Worm (Caenorhabditis elegans) whole organism, late embryonic: ENCODE data around the gene C03C10.7.

Source experiments
- C08G9.2 ChIP-seq: sonication (generic microtip); optimal IDR thresholded peaks from 2 replicates; lab custom pipeline; 2016; ENCODE audit warnings: mild to moderate bottlenecking, missing genetic modification characterization, moderate library complexity, missing compliant biosample characterization
- T23F11.4 ChIP-seq: fragments of 200-800 bp; sonication (Bioruptor generic); optimal IDR thresholded peaks from 2 replicates; lab custom pipeline; 2018; ENCODE audit warnings: mild to moderate bottlenecking, missing genetic modification characterization, missing compliant biosample characterization
- ama-1 ChIP-seq: fragments of 150-350 bp; optimal IDR thresholded peaks from 2 replicates; lab custom pipeline; 2014
- ceh-14 ChIP-seq: sonication (generic microtip); optimal IDR thresholded peaks from 2 replicates; lab custom pipeline; 2016; ENCODE audit warnings: missing genotype, missing genetic modification characterization, missing compliant biosample characterization
- ceh-18 ChIP-seq: sonication (generic microtip); optimal IDR thresholded peaks from 2 replicates; lab custom pipeline; 2016; ENCODE audit warnings: missing genetic modification characterization, missing compliant biosample characterization
- ceh-19 ChIP-seq: fragments of 200-800 bp; sonication (Bioruptor generic); optimal IDR thresholded peaks from 2 replicates; lab custom pipeline; 2018; ENCODE audit warnings: mild to moderate bottlenecking, missing genetic modification characterization, missing compliant biosample characterization
- ceh-2 ChIP-seq: sonication (generic microtip); optimal IDR thresholded peaks from 2 replicates; lab custom pipeline; 2016; ENCODE audit warnings: missing genotype, missing genetic modification characterization, missing compliant biosample characterization
- ceh-22 ChIP-seq: sonication (generic microtip); optimal IDR thresholded peaks from 2 replicates; lab custom pipeline; 2017; ENCODE audit warnings: missing biosample characterization, missing genetic modification characterization
- ceh-31 ChIP-seq: sonication (generic microtip); optimal IDR thresholded peaks from 2 replicates; lab custom pipeline; 2016; ENCODE audit warnings: missing genetic modification characterization, missing compliant biosample characterization
- ceh-48 ChIP-seq: sonication (generic microtip); optimal IDR thresholded peaks from 2 replicates; lab custom pipeline; 2016; ENCODE audit warnings: missing genetic modification characterization, inconsistent platforms, missing compliant biosample characterization
- ceh-6 ChIP-seq: fragments of 200-800 bp; sonication (Bioruptor generic); optimal IDR thresholded peaks from 2 replicates; lab custom pipeline; 2018; ENCODE audit warnings: mild to moderate bottlenecking, missing genetic modification characterization, missing compliant biosample characterization
- che-1 ChIP-seq: sonication (generic microtip); optimal IDR thresholded peaks from 2 replicates; lab custom pipeline; 2016; ENCODE audit warnings: mild to moderate bottlenecking, missing genetic modification characterization, missing compliant biosample characterization
- dmd-4 ChIP-seq: sonication (generic microtip); optimal IDR thresholded peaks from 2 replicates; lab custom pipeline; 2016; ENCODE audit warnings: borderline replicate concordance, missing genetic modification characterization, missing compliant biosample characterization
- elt-4 ChIP-seq: sonication (generic microtip); optimal IDR thresholded peaks from 2 replicates; lab custom pipeline; 2016; ENCODE audit warnings: missing genetic modification characterization, missing compliant biosample characterization
- ets-4 ChIP-seq: sonication (generic microtip); optimal IDR thresholded peaks from 2 replicates; lab custom pipeline; 2016; ENCODE audit warnings: missing genetic modification characterization, missing compliant biosample characterization
- eyg-1 ChIP-seq: sonication (generic microtip); optimal IDR thresholded peaks from 2 replicates; lab custom pipeline; 2016; ENCODE audit warnings: missing genotype, missing genetic modification characterization, missing compliant biosample characterization
- fax-1 ChIP-seq: sonication (generic microtip); optimal IDR thresholded peaks from 2 replicates; lab custom pipeline; 2016; ENCODE audit warnings: missing genotype, missing genetic modification characterization, missing compliant biosample characterization
- fkh-10 ChIP-seq: fragments of 150-350 bp; optimal IDR thresholded peaks from 2 replicates; lab custom pipeline; 2014; ENCODE audit warnings: missing biosample characterization, missing genetic modification reagents, missing genetic modification characterization
- fkh-6 ChIP-seq: sonication (generic microtip); optimal IDR thresholded peaks from 2 replicates; lab custom pipeline; 2016; ENCODE audit warnings: missing genetic modification characterization, missing compliant biosample characterization
- gmeb-2 ChIP-seq: sonication (generic microtip); optimal IDR thresholded peaks from 2 replicates; lab custom pipeline; 2016; ENCODE audit warnings: missing genetic modification characterization, inconsistent platforms, missing compliant biosample characterization
- hlh-30 ChIP-seq: sonication (generic microtip); optimal IDR thresholded peaks from 2 replicates; lab custom pipeline; 2017; ENCODE audit warnings: antibody characterized with exemption, missing genetic modification characterization, missing compliant biosample characterization; ENCODE audit not compliant: insufficient read depth
- hlh-8 ChIP-seq: sonication (generic microtip); optimal IDR thresholded peaks from 2 replicates; lab custom pipeline; 2016; ENCODE audit warnings: missing genotype, missing genetic modification characterization, missing compliant biosample characterization
- lin-11 ChIP-seq: fragments of 200-800 bp; sonication (Bioruptor generic); optimal IDR thresholded peaks from 2 replicates; lab custom pipeline; 2018; ENCODE audit warnings: mild to moderate bottlenecking, missing genetic modification characterization, missing compliant biosample characterization
- madf-2 ChIP-seq: sonication (generic microtip); optimal IDR thresholded peaks from 2 replicates; lab custom pipeline; 2017; ENCODE audit warnings: missing genetic modification characterization, missing compliant biosample characterization
- mec-3 ChIP-seq: sonication (generic microtip); optimal IDR thresholded peaks from 2 replicates; lab custom pipeline; 2016; ENCODE audit warnings: borderline replicate concordance, missing genetic modification characterization, missing compliant biosample characterization
- nfya-1 ChIP-seq: sonication (generic microtip); optimal IDR thresholded peaks from 2 replicates; lab custom pipeline; 2017; ENCODE audit warnings: missing genetic modification characterization, mild to moderate bottlenecking, missing compliant biosample characterization, antibody characterized with exemption, moderate library complexity
- nhr-232 ChIP-seq: sonication (generic microtip); optimal IDR thresholded peaks from 2 replicates; lab custom pipeline; 2016; ENCODE audit warnings: missing genetic modification characterization, missing compliant biosample characterization
- odd-2 ChIP-seq: sonication (generic microtip); optimal IDR thresholded peaks from 2 replicates; lab custom pipeline; 2017; ENCODE audit warnings: antibody characterized with exemption, mild to moderate bottlenecking, missing genetic modification characterization, missing compliant biosample characterization
- pat-9 ChIP-seq: fragments of 200-800 bp; sonication (Bioruptor generic); optimal IDR thresholded peaks from 2 replicates; lab custom pipeline; 2018; ENCODE audit warnings: mild to moderate bottlenecking, missing genetic modification characterization, moderate library complexity, missing compliant biosample characterization
- pax-1 ChIP-seq: fragments of 150-350 bp; optimal IDR thresholded peaks from 2 replicates; lab custom pipeline; 2014; ENCODE audit warnings: missing biosample characterization, missing genetic modification characterization
- pha-2 ChIP-seq: sonication (generic microtip); optimal IDR thresholded peaks from 2 replicates; lab custom pipeline; 2017; ENCODE audit warnings: mild to moderate bottlenecking, missing genetic modification characterization, missing compliant biosample characterization
- pqm-1 ChIP-seq: sonication (generic microtip); optimal IDR thresholded peaks from 2 replicates; lab custom pipeline; 2016; ENCODE audit warnings: missing genetic modification characterization, missing compliant biosample characterization
- pros-1 ChIP-seq: fragments of 150-350 bp; optimal IDR thresholded peaks from 2 replicates; lab custom pipeline; 2014; ENCODE audit warnings: missing biosample characterization, missing genetic modification reagents, missing genetic modification characterization
- ref-2 ChIP-seq: sonication (generic microtip); optimal IDR thresholded peaks from 2 replicates; lab custom pipeline; 2016; ENCODE audit warnings: missing genetic modification characterization, missing compliant biosample characterization
- sdc-2 ChIP-seq: sonication (generic microtip); optimal IDR thresholded peaks from 2 replicates; lab custom pipeline; 2016; ENCODE audit warnings: missing genotype, missing genetic modification characterization, missing compliant biosample characterization
- sox-4 ChIP-seq: sonication (generic microtip); optimal IDR thresholded peaks from 2 replicates; lab custom pipeline; 2017; ENCODE audit warnings: mild to moderate bottlenecking, missing genetic modification characterization, inconsistent platforms, missing compliant biosample characterization
- unc-3 ChIP-seq, 2 experiments: fragments of 200-800 bp in 1 of 2; sonication (Bioruptor generic) in 1 of 2; sonication (generic microtip) in 1 of 2; conservative IDR thresholded peaks in 1 of 2; optimal IDR thresholded peaks in 1 of 2; 2 replicates each; pipeline versions ENCODE4 v1.3.6 to Lab custom; 2016 to 2022; ENCODE audit warnings: missing compliant biosample characterization in 2 of 2, missing genetic modification characterization in 2 of 2, missing genetic modification reagents in 1 of 2
- unc-42 ChIP-seq: sonication (generic microtip); optimal IDR thresholded peaks from 2 replicates; lab custom pipeline; 2016; ENCODE audit warnings: missing genotype, missing genetic modification characterization, missing compliant biosample characterization
- unc-55 ChIP-seq: sonication (generic microtip); optimal IDR thresholded peaks from 2 replicates; lab custom pipeline; 2017; ENCODE audit warnings: missing biosample characterization, missing genetic modification reagents, missing genetic modification characterization
- unc-86 ChIP-seq: sonication (generic microtip); optimal IDR thresholded peaks from 2 replicates; lab custom pipeline; 2016; ENCODE audit warnings: missing genetic modification characterization, missing compliant biosample characterization

Gene C03C10.7

DNA sequence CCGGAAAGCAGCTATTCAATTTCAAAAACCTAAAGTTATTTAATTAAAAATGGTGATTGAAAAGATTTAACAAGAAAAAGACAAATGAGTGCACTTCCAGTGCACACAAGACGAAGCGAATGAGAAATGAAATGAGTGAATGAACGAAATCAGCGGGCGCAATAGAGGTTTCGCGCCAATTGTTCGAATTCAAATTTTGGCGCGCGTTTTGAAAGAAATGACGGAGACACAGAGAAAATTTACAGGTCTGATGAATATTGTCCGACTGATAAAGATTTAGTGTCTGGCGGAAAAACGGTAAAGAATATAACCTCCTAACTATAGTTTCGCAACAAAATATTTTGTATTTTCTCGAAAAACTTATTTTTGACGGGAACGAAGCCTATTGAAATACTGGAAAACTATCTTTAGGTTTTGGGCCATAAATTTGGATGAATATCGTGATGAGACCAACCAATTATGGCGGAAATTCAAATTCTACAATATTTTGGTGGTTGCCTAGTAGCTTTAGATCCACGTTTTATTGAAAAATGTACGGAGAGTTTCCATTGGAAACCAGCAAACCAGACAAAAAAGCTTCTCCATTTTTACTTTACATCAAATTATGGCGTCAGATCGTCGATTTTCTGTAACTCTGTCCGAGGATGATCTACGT lies at the start of gene C03C10.7:
Gene C03C10.7, plus strand, starts transcription at position 605 of the 655 bp plus-strand sequence.
- no peak for TF ChIP-seq elt-4 (tag; lab: Kevin White, UChicago)
- no peak for TF ChIP-seq pros-1 (tag; lab: Kevin White, UChicago)
- no peak for TF ChIP-seq eyg-1 (tag; lab: Kevin White, UChicago)
- TF ChIP-seq che-1 (tag; lab: Kevin White, UChicago) = no peak
- no peak for TF ChIP-seq ceh-48 (tag; lab: Kevin White, UChicago)
- TF ChIP-seq unc-42 = no peak

DNA sequence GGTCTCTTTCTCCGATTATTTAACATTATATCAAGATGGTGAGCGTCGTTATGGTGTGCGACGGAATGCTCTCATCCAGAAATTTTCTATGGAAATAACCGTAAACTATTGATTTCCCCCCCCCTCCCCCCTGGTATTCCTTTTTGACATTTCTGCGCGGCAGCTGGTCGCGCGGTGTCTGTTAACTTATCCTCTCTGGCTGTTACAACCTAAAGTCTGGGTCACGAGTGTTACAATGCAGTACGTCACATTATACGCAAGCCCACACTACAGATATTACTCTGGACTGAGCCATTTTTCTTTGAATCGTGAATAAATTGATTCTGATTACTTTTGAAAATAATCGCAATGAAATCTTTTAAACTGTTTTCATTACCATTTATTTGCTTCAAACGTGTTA lies 46.7 kb upstream of the C03C10.7 start:
- no peak for TF ChIP-seq ceh-22 (tag; lab: Kevin White, UChicago)
- peak; percentile 57 for TF ChIP-seq hlh-30

DNA sequence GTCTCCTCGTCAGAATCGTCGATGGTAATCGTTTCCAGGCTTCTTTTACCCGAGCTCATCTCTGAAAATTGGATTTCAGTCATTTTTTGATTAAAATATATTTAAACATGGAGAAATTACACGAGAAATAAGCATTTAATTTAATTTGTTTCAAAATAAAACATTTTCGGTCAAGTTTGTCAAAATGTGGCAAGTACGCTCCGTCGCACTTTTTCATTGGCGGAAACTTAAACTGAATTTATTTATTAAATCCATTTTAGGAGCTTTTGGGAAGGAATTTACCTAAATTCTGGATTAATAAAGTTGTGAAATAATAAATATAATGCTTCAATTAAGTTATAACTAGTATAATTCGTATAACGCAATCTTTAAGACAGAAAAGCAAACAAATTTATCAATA lies 38.0 kb upstream of the C03C10.7 start, which contains the start of gene rcq-5:
Gene rcq-5, minus strand, starts transcription at position 83 of the 400 bp plus-strand sequence.
- no peak for TF ChIP-seq unc-86 (tag; lab: Kevin White, UChicago)
- TF ChIP-seq ceh-19 (GFP tag; lab: Kevin White, UChicago) = no peak
- peak; percentile 78 for TF ChIP-seq unc-42
- TF ChIP-seq gmeb-2 = no peak
- TF ChIP-seq mec-3 = no peak
- no peak for TF ChIP-seq pros-1 (tag; lab: Kevin White, UChicago)
- no peak for TF ChIP-seq ceh-6 (GFP tag; lab: Kevin White, UChicago)

DNA sequence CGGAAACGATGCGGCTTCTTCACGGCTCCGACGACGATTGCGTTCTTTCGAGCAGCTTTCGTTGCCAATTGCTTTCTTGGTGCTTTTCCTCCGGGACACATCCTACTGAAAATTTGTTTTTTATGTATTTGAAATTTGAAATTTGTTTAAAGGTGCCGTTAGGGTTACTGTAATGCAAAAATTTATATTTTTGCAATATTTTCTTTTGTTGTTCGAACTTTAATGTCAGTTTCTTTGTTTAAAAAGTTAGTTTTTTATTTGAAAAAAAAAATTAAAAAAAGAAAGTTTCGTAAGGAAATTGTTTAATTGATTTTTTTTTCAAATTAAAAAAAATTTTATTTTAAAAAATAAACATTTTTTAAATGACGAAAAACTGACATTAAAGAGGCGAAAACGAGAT lies 37.2 kb upstream of the C03C10.7 start, which contains the start of gene his-69:
Gene his-69, minus strand, starts transcription at position 101 of the 400 bp plus-strand sequence.
- no peak for TF ChIP-seq pros-1 (tag; lab: Kevin White, UChicago)
- TF ChIP-seq fax-1 (tag; lab: Kevin White, UChicago) = no peak

DNA sequence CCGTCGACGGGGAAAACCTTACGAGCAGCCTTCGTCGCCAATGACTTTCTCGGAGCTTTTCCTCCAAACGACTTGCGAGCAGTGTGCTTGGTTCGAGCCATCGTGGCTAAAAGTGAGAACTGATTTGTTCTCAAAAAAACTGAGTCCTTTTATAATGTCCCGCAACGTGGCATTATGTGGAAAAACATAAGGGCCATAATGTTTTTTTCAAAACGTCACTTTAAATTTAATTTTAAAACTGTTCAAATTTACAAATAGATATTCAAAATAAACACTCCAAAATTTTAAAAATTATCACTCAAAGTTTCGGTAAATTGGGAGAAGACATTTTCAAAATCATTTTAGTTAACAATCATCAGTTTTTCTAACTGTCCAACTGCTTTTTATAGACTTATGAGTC lies 35.8 kb upstream of the C03C10.7 start, which contains the start of gene his-70:
Gene his-70, minus strand, starts transcription at position 101 of the 400 bp plus-strand sequence.
- TF ChIP-seq pax-1 (tag; lab: Kevin White, UChicago) = no peak
- no peak for TF ChIP-seq dmd-4 (tag; lab: Kevin White, UChicago)
- no peak for TF ChIP-seq fkh-6 (tag; lab: Kevin White, UChicago)
- no peak for TF ChIP-seq ets-4 (tag; lab: Kevin White, UChicago)
- TF ChIP-seq fkh-10 (GFP tag; lab: Kevin White, UChicago) = no peak
- no peak for TF ChIP-seq ceh-14 (tag; lab: Kevin White, UChicago)
- TF ChIP-seq sox-4 (tag; lab: Kevin White, UChicago) = no peak
- TF ChIP-seq pqm-1 = no peak
- no peak for TF ChIP-seq ceh-31 (tag; lab: Kevin White, UChicago)
- no peak for TF ChIP-seq T23F11.4 (GFP tag; lab: Kevin White, UChicago)
- no peak for TF ChIP-seq unc-42
- no peak for TF ChIP-seq lin-11 (tag; lab: Kevin White, UChicago)
- no peak for TF ChIP-seq odd-2 (tag; lab: Kevin White, UChicago)
- no peak for TF ChIP-seq ceh-2 (tag; lab: Kevin White, UChicago)
- no peak for TF ChIP-seq hlh-8
- TF ChIP-seq sdc-2 = no peak
- TF ChIP-seq pros-1 (tag; lab: Kevin White, UChicago) = no peak
- no peak for TF ChIP-seq madf-2 (tag; lab: Kevin White, UChicago)
- TF ChIP-seq, all 69 proteins: peak for 0

DNA sequence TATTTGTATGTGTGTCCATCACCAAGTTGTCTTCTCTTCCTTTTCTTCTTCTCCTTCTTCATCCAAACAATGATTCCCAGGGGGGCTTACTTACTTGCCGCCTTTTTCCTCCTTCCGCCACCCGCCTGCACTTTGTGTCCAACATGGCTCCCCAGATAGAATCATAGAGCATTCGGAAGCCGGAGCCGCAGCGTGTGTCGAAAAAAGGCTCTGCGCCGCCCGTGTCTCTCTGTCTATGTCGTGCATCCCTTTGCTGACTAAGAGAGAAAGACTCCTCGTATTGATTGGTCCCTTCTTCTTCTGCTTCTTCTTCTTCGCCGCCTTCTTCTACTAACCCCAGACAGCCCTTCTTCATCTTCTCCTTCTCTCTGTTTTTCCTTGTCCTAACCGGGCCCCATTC lies 32.1 kb upstream of the C03C10.7 start:
- TF ChIP-seq ama-1 (lab: Kevin White, UChicago) (no peak), ceh-31 (tag; lab: Kevin White, UChicago) (peak; percentile 53), odd-2 (tag; lab: Kevin White, UChicago) (no peak), pha-2 (tag; lab: Kevin White, UChicago) (no peak), pat-9 (no peak), ref-2 (peak; percentile 19), ceh-18 (peak; percentile 33), ceh-2 (tag; lab: Kevin White, UChicago) (no peak), nfya-1 (tag; lab: Kevin White, UChicago) (no peak), unc-3 (GFP tag; conservative IDR thresholded peaks at IDR 0.05; lab: Robert Waterston, UW) (no peak), unc-3 (tag; optimal IDR thresholded peaks at IDR 0.05; lab: Kevin White, UChicago) (peak; percentile 78), nhr-232 (tag; lab: Kevin White, UChicago) (no peak), unc-42 (peak; percentile 63), C08G9.2 (tag; lab: Kevin White, UChicago) (peak; percentile 13), lin-11 (tag; lab: Kevin White, UChicago) (no peak), ceh-48 (tag; lab: Kevin White, UChicago) (peak; percentile 87), pax-1 (tag; lab: Kevin White, UChicago) (no peak), unc-55 (peak; percentile 32), dmd-4 (tag; lab: Kevin White, UChicago) (no peak)
